Worm (Caenorhabditis elegans) whole organism, L1 larva: ENCODE data around the gene spat-3.

Source experiments
- elt-2 ChIP-seq: sonication (generic microtip); optimal IDR thresholded peaks from 2 replicates; lab custom pipeline; 2016; ENCODE audit warnings: missing genetic modification characterization, mild to moderate bottlenecking, inconsistent platforms, missing compliant biosample characterization, missing genetic modification reagents
- elt-3 ChIP-seq, 6 experiments: fragments of 150-350 bp in 1 of 6; sonication (generic microtip); optimal IDR thresholded peaks; 2 replicates each; lab custom pipeline; 2017 to 2018; ENCODE audit warnings: missing biosample characterization in 6 of 6, missing genetic modification characterization in 6 of 6, inconsistent platforms in 1 of 6
- jun-1 ChIP-seq: fragments of 150-350 bp; optimal IDR thresholded peaks from 2 replicates; lab custom pipeline; 2014; ENCODE audit warnings: missing biosample characterization, missing genetic modification reagents, missing genetic modification characterization
- lin-15B ChIP-seq: fragments of 150-350 bp; sonication (generic microtip); optimal IDR thresholded peaks from 3 replicates; lab custom pipeline; 2014; ENCODE audit warnings: missing biosample characterization, missing genetic modification characterization
- nhr-20 ChIP-seq: sonication (generic microtip); optimal IDR thresholded peaks from 2 replicates; lab custom pipeline; 2016; ENCODE audit warnings: mild to moderate bottlenecking, missing genetic modification characterization, missing compliant biosample characterization
- nhr-47 ChIP-seq: sonication (generic microtip); optimal IDR thresholded peaks from 2 replicates; lab custom pipeline; 2016; ENCODE audit warnings: mild to moderate bottlenecking, missing genetic modification characterization, moderate library complexity, missing compliant biosample characterization
- nhr-77 ChIP-seq: fragments of 150-350 bp; optimal IDR thresholded peaks from 2 replicates; lab custom pipeline; 2014; ENCODE audit warnings: missing biosample characterization, missing genetic modification characterization
- nhr-90 ChIP-seq: sonication (generic microtip); optimal IDR thresholded peaks from 2 replicates; lab custom pipeline; 2016; ENCODE audit warnings: mild to moderate bottlenecking, missing genetic modification characterization, missing compliant biosample characterization; ENCODE audit not compliant: poor library complexity
- sptf-1 ChIP-seq: fragments of 150-350 bp; optimal IDR thresholded peaks from 2 replicates; lab custom pipeline; 2014; ENCODE audit warnings: missing biosample characterization, missing genetic modification characterization
- tbx-2 ChIP-seq: sonication (generic microtip); optimal IDR thresholded peaks from 2 replicates; lab custom pipeline; 2016; ENCODE audit warnings: missing genetic modification characterization, missing compliant biosample characterization
- unc-62 ChIP-seq: fragments of 150-350 bp; optimal IDR thresholded peaks from 2 replicates; lab custom pipeline; 2014; ENCODE audit warnings: missing biosample characterization, missing genetic modification reagents, missing genetic modification characterization
- unc-86 ChIP-seq: sonication (generic microtip); optimal IDR thresholded peaks from 2 replicates; lab custom pipeline; 2016; ENCODE audit warnings: missing genetic modification characterization, missing compliant biosample characterization
- unc-98 ChIP-seq: fragments of 200-800 bp; sonication (Bioruptor generic); IDR thresholded peaks from 2 replicates; pipeline ENCODE4 v1.3.6; 2022; ENCODE audit warnings: missing genetic modification characterization, missing compliant biosample characterization
- ztf-11 ChIP-seq, 2 experiments: sonication (generic microtip); optimal IDR thresholded peaks; 2 replicates each; lab custom pipeline; 2016 to 2017; ENCODE audit warnings: missing genetic modification characterization in 2 of 2, missing biosample characterization in 1 of 2, missing compliant biosample characterization in 1 of 2

ce11 chrX:4647104-4647503 is 41.4 kb upstream of the spat-3 start, which contains the start of gene C46C11.4:
- TF ChIP-seq elt-3 (tag; optimal IDR thresholded peaks at IDR 0.05; lab: Kevin White, UChicago): no peak
- no peak for TF ChIP-seq tbx-2 (tag; lab: Kevin White, UChicago)
- no peak for TF ChIP-seq unc-98 (GFP tag; lab: Robert Waterston, UW)
- no peak for TF ChIP-seq jun-1 (tag; lab: Kevin White, UChicago)
- TF ChIP-seq ztf-11 (tag; optimal IDR thresholded peaks at IDR 0.05; lab: Kevin White, UChicago): no peak
- TF ChIP-seq nhr-20 (tag; lab: Kevin White, UChicago): no peak
- no peak for TF ChIP-seq sptf-1 (tag; lab: Kevin White, UChicago)
- TF ChIP-seq unc-86 (tag; lab: Kevin White, UChicago): no peak
- TF ChIP-seq nhr-47: no peak
- TF ChIP-seq nhr-77: no peak
- no peak for TF ChIP-seq lin-15B (tag; lab: Kevin White, UChicago)
- no peak for TF ChIP-seq elt-2 (tag; lab: Kevin White, UChicago)
- no peak for TF ChIP-seq unc-62 (GFP tag; lab: Kevin White, UChicago)
- TF ChIP-seq nhr-90 (tag; lab: Kevin White, UChicago): no peak
